Worm (Caenorhabditis elegans): ENCODE data around the gene C11G10.1.

The C11G10.1 gene

ce11 chrX:15128184-15128583, 30.4 kb downstream of the C11G10.1 start:
- TF ChIP-seq nhr-237 (tag; optimal IDR thresholded peaks at IDR 0.05) (no peak), ces-1 (GFP tag; optimal IDR thresholded peaks at IDR 0.05) (peak; percentile 80)

DNA sequence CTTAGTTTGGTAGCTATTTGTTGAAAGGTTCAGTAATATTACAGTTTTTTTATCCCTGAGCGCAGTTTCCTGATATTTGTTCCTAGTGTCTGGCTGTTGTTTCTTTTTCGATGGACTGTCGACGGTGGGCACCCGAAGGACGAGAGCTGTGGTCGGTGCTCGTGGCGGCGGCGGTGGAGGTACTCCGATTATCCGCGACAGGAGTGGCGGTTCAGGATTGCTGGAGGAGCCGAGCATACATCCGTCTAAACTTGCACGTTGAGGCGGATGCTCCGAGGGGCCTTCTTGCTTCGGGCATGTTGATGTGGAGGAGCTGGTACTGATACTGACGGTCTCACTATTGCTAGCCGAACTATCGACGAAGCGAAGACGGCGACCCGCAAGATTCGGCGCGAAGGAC, 31.2 kb downstream of the C11G10.1 start:
- TF ChIP-seq elt-3 (tag; optimal IDR thresholded peaks at IDR 0.05) = no peak
- TF ChIP-seq cnd-1 (tag; optimal IDR thresholded peaks at IDR 0.05) = no peak
- TF ChIP-seq lsy-2 (tag; optimal IDR thresholded peaks at IDR 0.05) = no peak
- no peak for TF ChIP-seq drap-1 (GFP tag; optimal IDR thresholded peaks at IDR 0.05)
- TF ChIP-seq pha-4 (tag; optimal IDR thresholded peaks at IDR 0.05) = no peak
- TF ChIP-seq lin-32 (GFP tag; optimal IDR thresholded peaks at IDR 0.05) = no peak

DNA sequence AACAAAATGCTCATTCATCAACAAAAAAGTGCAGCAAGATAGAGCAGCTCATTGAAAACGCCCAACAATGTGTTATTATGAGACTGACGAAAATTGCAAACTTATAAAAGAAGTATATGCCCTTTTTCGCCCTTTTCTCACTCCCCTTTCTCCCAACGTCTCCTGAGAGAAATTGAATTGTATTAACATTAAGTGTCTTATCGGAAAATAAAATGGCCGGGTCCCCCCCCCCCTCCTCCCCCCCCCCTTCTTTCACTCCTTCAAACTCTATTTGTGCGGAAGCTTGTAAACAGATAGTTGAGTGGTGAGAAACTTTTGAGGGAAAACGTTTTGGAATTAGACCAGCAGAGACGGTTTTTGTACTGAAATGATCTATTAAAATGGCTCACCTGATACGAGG, 31.8 kb downstream of the C11G10.1 start:
- TF ChIP-seq elt-1 (tag; optimal IDR thresholded peaks at IDR 0.05; ENCODE audit: borderline replicate concordance, insufficient read depth) (no peak), ces-1 (GFP tag; optimal IDR thresholded peaks at IDR 0.05) (peak; percentile 88)

DNA sequence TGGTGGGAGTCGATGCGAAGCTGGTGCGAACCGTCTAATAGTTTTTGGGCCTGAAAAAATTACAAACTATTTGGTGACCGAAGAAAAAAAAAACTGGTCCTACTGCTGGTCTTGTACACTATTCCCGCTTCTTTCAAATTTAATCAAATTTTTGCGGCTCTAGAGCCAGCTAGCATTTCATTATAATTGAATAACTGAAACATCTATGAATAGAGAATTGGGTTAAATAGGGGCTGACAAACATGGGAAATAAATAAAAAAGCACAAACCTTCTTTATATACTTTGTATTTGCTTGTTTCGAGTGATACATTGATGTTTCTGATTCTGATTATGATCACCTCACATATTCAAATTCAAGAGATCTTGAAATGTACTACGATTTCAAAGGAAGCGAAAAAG, 33.4 kb downstream of the C11G10.1 start:
- TF ChIP-seq unc-39 (tag; optimal IDR thresholded peaks at IDR 0.05) (no peak), ces-1 (GFP tag; optimal IDR thresholded peaks at IDR 0.05) (peak; percentile 85)

DNA sequence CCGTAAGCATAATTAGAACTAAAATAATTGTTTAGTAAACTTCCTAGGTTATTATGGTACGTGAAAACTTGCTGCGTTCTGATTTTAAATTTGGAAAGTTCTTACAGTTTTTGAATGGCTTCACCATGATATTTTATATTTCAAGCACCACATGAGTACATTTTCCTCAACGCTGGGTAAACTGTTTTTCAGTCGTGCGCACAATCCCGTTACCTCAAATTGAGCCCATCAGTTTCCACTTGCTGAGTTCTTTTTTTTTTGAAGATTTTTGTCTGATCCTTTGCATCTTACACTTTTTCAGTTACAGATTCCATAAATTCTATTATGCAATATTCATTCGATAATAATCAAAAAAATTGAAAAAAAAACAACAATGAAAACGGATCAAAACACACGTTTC, 38.0 kb downstream of the C11G10.1 start:
- no peak for TF ChIP-seq sem-2 (GFP tag; optimal IDR thresholded peaks at IDR 0.05)
- no peak for TF ChIP-seq nhr-76 (tag; optimal IDR thresholded peaks at IDR 0.05)
- TF ChIP-seq M03D4.4 (tag; optimal IDR thresholded peaks at IDR 0.05) = no peak
- TF ChIP-seq pha-4 (tag; optimal IDR thresholded peaks at IDR 0.05) = no peak
- no peak for TF ChIP-seq ceh-39 (tag; optimal IDR thresholded peaks at IDR 0.05)
- no peak for TF ChIP-seq snpc-4 (tag; optimal IDR thresholded peaks at IDR 0.05)
- no peak for TF ChIP-seq elt-1 (tag; optimal IDR thresholded peaks at IDR 0.05; ENCODE audit: borderline replicate concordance, insufficient read depth)

DNA sequence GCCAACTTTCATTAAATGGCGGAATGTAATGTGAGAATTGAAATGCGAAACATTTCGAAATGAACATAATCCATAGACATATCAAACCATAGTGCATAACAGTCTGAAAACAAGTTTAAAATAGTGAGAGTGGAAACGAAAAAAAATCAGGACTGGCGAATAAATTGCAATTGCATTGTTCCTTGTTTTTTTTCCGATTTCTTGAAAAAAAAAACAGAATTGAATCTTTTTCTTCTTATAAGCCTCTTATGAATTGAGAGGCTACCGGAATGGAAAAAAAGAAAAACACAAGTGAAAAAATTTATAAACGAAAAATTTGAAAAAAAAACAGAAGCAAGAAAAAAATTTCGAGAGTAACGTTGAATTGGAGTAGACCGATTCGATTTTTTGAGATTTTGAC, 42.0 kb downstream of the C11G10.1 start, which contains the start of gene R07D5.2:
R07D5.2 (minus strand) TSS at position 101 of the 400 bp plus-strand sequence.
- TF ChIP-seq bed-3 (GFP tag; optimal IDR thresholded peaks at IDR 0.05) (no peak), nhr-2 (tag; optimal IDR thresholded peaks at IDR 0.05) (no peak), unc-120 (tag; optimal IDR thresholded peaks at IDR 0.05; ENCODE audit: poor library complexity, severe bottlenecking) (no peak), ceh-39 (tag; optimal IDR thresholded peaks at IDR 0.05) (no peak), unc-62 (GFP tag; optimal IDR thresholded peaks at IDR 0.05) (no peak), mep-1 (tag; optimal IDR thresholded peaks at IDR 0.05) (no peak), lsy-2 (tag; optimal IDR thresholded peaks at IDR 0.05) (no peak), ceh-83 (GFP tag; optimal IDR thresholded peaks at IDR 0.05) (no peak), elt-3 (tag; optimal IDR thresholded peaks at IDR 0.05) (no peak), pha-4 (tag; optimal IDR thresholded peaks at IDR 0.05) (no peak)

- no peak for TF ChIP-seq lin-13 (tag; optimal IDR thresholded peaks at IDR 0.05)
- peak; percentile 78 for TF ChIP-seq cnd-1 (tag; optimal IDR thresholded peaks at IDR 0.05)
- TF ChIP-seq ceh-39 (tag; optimal IDR thresholded peaks at IDR 0.05) = no peak
- peak; percentile 97 for TF ChIP-seq zip-8 (tag; optimal IDR thresholded peaks at IDR 0.05)
Observed at ce11 chrX:15115748-15116147, 42.8 kb downstream of the C11G10.1 start.

DNA sequence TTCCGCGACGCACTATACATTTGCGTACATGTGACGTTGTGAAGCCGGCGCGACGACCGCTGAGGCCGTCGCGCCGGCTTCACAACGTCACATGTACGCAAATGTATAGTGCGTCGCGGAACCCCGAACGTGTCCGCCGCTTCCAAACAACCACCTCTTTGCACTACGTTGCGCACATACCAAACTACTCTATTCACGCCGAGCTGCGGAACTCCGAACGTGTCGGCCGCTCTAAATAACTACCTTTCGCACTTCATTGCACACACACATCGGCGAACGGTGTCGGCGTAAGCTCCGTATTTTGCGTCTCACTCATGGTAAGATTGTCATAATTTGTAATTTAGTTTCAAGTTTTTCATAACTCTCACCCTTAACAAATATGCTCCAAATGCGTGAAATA, 46.4 kb downstream of the C11G10.1 start:
- TF ChIP-seq nhr-12 (tag; optimal IDR thresholded peaks at IDR 0.05) (no peak), zip-8 (tag; optimal IDR thresholded peaks at IDR 0.05) (no peak), nhr-2 (tag; optimal IDR thresholded peaks at IDR 0.05) (no peak), hlh-1 (tag; optimal IDR thresholded peaks at IDR 0.05) (no peak), mls-2 (tag; optimal IDR thresholded peaks at IDR 0.05) (no peak), snpc-4 (tag; optimal IDR thresholded peaks at IDR 0.05) (no peak), ham-2 (GFP tag; optimal IDR thresholded peaks at IDR 0.05) (no peak), sem-2 (GFP tag; optimal IDR thresholded peaks at IDR 0.05) (no peak), elt-3 (tag; optimal IDR thresholded peaks at IDR 0.05) (no peak), mep-1 (tag; optimal IDR thresholded peaks at IDR 0.05) (no peak), drap-1 (GFP tag; optimal IDR thresholded peaks at IDR 0.05) (no peak), lsy-2 (tag; optimal IDR thresholded peaks at IDR 0.05) (no peak), ceh-39 (tag; optimal IDR thresholded peaks at IDR 0.05) (no peak), unc-39 (tag; optimal IDR thresholded peaks at IDR 0.05) (no peak), lin-13 (tag; optimal IDR thresholded peaks at IDR 0.05) (no peak), flh-1 (GFP tag; optimal IDR thresholded peaks at IDR 0.05) (no peak), ces-1 (GFP tag; optimal IDR thresholded peaks at IDR 0.05) (no peak), tbx-8 (GFP tag; optimal IDR thresholded peaks at IDR 0.05) (no peak)
